Worm (Caenorhabditis elegans) whole organism, L4/young adult: ENCODE measurements around the gene fbxc-21.

Experiments used
- W03F9.2 ChIP-seq: fragments of 150-350 bp; optimal IDR thresholded peaks from 2 replicates; lab custom pipeline; 2014; ENCODE audit warnings: missing biosample characterization, missing genetic modification characterization
- dao-5 ChIP-seq: sonication (generic microtip); optimal IDR thresholded peaks from 2 replicates; lab custom pipeline; 2016; ENCODE audit warnings: missing genotype, missing genetic modification characterization, moderate library complexity, missing compliant biosample characterization

DNA sequence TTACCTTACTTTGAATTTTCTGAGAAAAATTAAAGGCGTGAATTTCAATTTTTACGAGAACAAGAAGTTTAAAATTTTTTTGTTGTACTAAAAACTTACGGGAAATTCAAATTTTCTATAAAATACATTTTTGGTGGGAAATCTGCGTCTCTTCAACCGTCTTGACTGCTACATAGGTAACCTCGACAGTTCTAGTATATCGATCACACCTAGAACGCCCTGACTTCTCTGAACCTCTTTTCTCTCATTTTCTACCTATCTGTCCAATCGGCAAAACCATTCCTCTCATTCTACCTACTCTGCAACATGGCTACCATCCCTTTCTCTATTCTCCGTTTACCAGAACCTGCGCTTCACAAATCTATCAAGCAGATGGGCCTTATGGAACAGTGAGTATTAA lies 9.0 kb downstream of the fbxc-21 start, which contains the start of gene fbxb-25:
- TF ChIP-seq W03F9.2 (tag; lab: Kevin White, UChicago) (no peak), dao-5 (no peak)
